Worm (Caenorhabditis elegans): ENCODE measurements around the gene nac-2.
"Not testable (repeated sequence)": the region's sequence is repeated elsewhere in the genome, so short reads cannot be mapped to it uniquely, and the experiment has no call there.

The nac-2 gene

ce11 chrIII:9001491-9001890 lies 41.6 kb downstream of the nac-2 start:
- TF ChIP-seq ceh-28 (tag; optimal IDR thresholded peaks at IDR 0.05) (no peak), nhr-76 (tag; optimal IDR thresholded peaks at IDR 0.05) (no peak), fkh-2 (tag; optimal IDR thresholded peaks at IDR 0.05) (no peak), skn-1 (tag; optimal IDR thresholded peaks at IDR 0.05) (no peak), lin-39 (tag; optimal IDR thresholded peaks at IDR 0.05) (no peak), nfya-1 (tag; optimal IDR thresholded peaks at IDR 0.05; ENCODE audit: insufficient read depth) (no peak), hmg-11 (tag; optimal IDR thresholded peaks at IDR 0.05) (no peak), elt-3 (tag; optimal IDR thresholded peaks at IDR 0.05) (no peak), ceh-16 (tag; optimal IDR thresholded peaks at IDR 0.05) (no peak)

DNA sequence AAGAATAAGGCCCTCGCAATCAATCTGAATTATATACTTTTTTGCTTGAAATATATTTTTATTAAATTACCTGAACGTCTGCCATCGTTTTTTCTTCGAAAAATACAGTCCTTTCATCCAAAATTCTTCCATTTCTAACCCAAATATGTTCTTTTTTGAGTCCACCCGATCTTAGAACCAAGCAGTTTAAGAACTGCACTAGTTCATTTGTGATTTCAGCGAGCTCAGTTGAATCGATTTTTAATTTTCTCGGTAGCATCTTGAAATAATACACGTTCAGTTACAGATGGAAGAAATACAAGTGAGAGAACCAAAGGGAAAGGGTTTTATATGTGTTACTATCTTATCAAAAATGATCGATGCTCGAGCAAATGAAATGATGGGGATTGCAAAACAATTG lies 43.6 kb downstream of the nac-2 start, which contains the start of gene F59B2.3:
Gene F59B2.3 (minus strand): TSS at position 259 of the 400 bp plus-strand sequence.
- TF ChIP-seq elt-2 (tag; optimal IDR thresholded peaks at IDR 0.05) (peak; percentile 5), pqm-1 (tag; optimal IDR thresholded peaks at IDR 0.05) (no peak)

DNA sequence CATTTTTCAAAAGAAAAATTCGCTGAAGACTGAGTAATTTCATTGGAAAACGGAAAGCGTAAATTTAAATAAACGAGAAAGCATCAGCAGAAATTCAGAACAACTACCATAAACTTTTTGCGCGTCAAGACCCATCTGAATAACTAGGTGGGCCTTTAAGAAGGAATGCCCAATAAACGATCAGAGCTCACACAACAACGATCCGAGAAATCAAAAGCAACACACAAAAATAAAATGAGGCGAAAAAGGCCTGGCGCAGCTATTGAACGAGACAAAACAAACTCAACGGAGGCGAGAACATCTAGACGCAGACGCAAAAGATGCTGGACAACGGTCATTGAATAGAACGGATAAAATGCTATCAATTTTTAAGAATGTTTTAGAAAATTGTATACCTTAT lies 44.2 kb downstream of the nac-2 start:
- TF ChIP-seq fos-1 (tag; optimal IDR thresholded peaks at IDR 0.05) (no peak), hmg-11 (tag; optimal IDR thresholded peaks at IDR 0.05) (peak; percentile 19), sea-2 (GFP tag; optimal IDR thresholded peaks at IDR 0.05) (no peak), ZK546.5 (tag; optimal IDR thresholded peaks at IDR 0.05) (no peak)

- no peak for TF ChIP-seq unc-62 (GFP tag; optimal IDR thresholded peaks at IDR 0.05)
- TF ChIP-seq pqm-1 (tag; optimal IDR thresholded peaks at IDR 0.05), result peak; percentile 47
- no peak for TF ChIP-seq elt-1 (tag; optimal IDR thresholded peaks at IDR 0.05)
- TF ChIP-seq elt-2 (tag; optimal IDR thresholded peaks at IDR 0.05), result peak; percentile 79
- no peak for TF ChIP-seq nhr-43 (tag; optimal IDR thresholded peaks at IDR 0.05; ENCODE audit: poor library complexity, severe bottlenecking)
Observed at ce11 chrIII:8997821-8998220, 45.3 kb downstream of the nac-2 start.

DNA sequence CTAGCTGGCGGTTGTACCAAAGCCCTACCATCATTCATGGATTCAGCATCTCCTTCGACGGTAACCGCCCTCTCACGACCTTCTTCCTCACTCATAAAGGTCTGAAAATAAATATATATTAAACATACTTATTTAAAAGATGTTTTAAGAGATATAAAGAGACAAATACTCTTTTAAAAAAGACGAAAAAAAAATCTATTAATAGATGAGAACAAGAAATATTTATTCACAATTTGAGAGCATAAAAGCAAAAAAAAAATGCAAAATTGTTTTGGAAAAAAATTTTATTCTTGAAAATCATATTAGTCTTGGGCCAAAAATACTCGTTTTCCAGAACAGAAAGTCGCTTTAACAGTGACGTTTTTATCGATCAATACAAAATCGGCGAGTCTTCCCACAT lies 46.4 kb downstream of the nac-2 start, which contains the start of gene skat-1:
Gene skat-1 (minus strand): TSS at position 101 of the 400 bp plus-strand sequence.
- TF ChIP-seq egl-27 (tag; optimal IDR thresholded peaks at IDR 0.05) (no peak), lin-15B (tag; optimal IDR thresholded peaks at IDR 0.05) (no peak), ceh-28 (tag; optimal IDR thresholded peaks at IDR 0.05) (no peak), nhr-12 (tag; optimal IDR thresholded peaks at IDR 0.05) (no peak), mdl-1 (tag; optimal IDR thresholded peaks at IDR 0.05) (no peak), ZK546.5 (tag; optimal IDR thresholded peaks at IDR 0.05) (no peak), ama-1 (optimal IDR thresholded peaks at IDR 0.05) (no peak), nhr-23 (tag; optimal IDR thresholded peaks at IDR 0.05) (no peak), elt-2 (tag; optimal IDR thresholded peaks at IDR 0.05) (no peak), lin-39 (tag; optimal IDR thresholded peaks at IDR 0.05) (no peak), elt-1 (tag; optimal IDR thresholded peaks at IDR 0.05) (no peak), tbx-2 (tag; optimal IDR thresholded peaks at IDR 0.05) (no peak), unc-62 (GFP tag; optimal IDR thresholded peaks at IDR 0.05) (no peak), mml-1 (tag; optimal IDR thresholded peaks at IDR 0.05) (no peak), egl-5 (tag; optimal IDR thresholded peaks at IDR 0.05) (no peak), ztf-11 (tag; optimal IDR thresholded peaks at IDR 0.05) (no peak), nhr-25 (tag; optimal IDR thresholded peaks at IDR 0.05) (no peak), nhr-76 (tag; optimal IDR thresholded peaks at IDR 0.05) (no peak), zag-1 (tag; optimal IDR thresholded peaks at IDR 0.05) (no peak)

DNA sequence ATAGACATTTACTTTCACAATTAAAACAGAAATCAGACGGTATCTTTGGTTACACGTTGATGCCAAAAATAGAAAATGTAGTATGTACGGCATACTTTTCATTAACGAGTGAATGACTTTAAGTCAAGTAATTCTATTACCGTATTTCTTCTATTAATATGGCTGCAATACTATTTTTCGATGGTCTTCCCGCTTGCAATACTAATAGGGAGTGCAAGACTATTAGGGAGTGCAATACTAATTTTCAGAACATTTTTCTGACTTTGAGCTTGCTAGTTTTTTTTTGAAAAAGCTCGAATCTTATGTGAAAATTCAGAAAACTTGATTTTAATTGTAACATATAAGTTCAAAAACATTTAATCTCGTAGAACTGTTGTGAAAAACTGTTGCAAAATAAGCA lies 53.3 kb downstream of the nac-2 start, which contains the start of gene R08D7.7:
Gene R08D7.7 (plus strand): TSS at position 301 of the 400 bp plus-strand sequence.
- not testable (repeated sequence) for TF ChIP-seq mml-1, nhr-237, nhr-67 (tag; optimal IDR thresholded peaks at IDR 0.05)
